Worm (Caenorhabditis elegans) whole organism, young adult: ENCODE measurements around the gene R04B5.1.

ENCODE experiments used
- B0035.1 ChIP-seq: sonication (generic microtip); optimal IDR thresholded peaks from 2 replicates; lab custom pipeline; 2016; ENCODE audit warnings: missing genetic modification characterization, mild to moderate bottlenecking, missing compliant biosample characterization, missing genotype, missing genetic modification reagents
- chd-7 ChIP-seq: sonication (generic microtip); optimal IDR thresholded peaks from 2 replicates; lab custom pipeline; 2016; ENCODE audit warnings: mild to moderate bottlenecking, missing genetic modification characterization, moderate library complexity, missing compliant biosample characterization
- nhr-90 ChIP-seq: sonication (generic microtip); optimal IDR thresholded peaks from 2 replicates; lab custom pipeline; 2016; ENCODE audit warnings: missing genotype, mild to moderate bottlenecking, missing genetic modification characterization, missing compliant biosample characterization
- pha-4 ChIP-seq: fragments of 150-350 bp; sonication (generic microtip); optimal IDR thresholded peaks from 2 replicates; lab custom pipeline; 2014; ENCODE audit warnings: missing biosample characterization, missing genetic modification reagents, missing genetic modification characterization

DNA sequence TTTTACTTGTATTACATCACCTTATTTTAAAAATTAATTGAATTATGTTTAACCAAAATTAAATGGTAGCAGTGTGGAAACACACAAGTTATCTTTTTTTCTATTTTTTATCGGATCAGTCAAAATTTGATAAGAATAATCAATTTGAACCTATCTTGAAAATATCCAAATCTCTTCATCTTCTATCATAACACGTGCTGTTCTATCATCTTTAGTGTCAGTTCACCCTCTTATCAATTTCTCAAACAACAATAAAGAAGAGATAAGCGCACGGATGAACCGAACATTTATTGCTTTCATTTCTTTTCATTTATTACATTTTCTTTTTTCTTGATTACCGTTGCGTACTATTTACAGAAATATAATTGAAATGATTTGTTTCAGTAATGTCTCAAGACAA is 9.0 kb upstream of the R04B5.1 start, which contains the start of gene R04B5.5:
- TF ChIP-seq pha-4 (tag; lab: Kevin White, UChicago) (no peak), B0035.1 (tag; lab: Kevin White, UChicago) (no peak), nhr-90 (tag; lab: Kevin White, UChicago) (no peak), chd-7 (tag; lab: Kevin White, UChicago) (no peak)
